Worm (Caenorhabditis elegans): Measurements from ENCODE around the gene efn-3.

The efn-3 gene

ce11 chrX:13500568-13500967, 23.3 kb upstream of the efn-3 start, which contains the start of gene sad-1:
Gene sad-1, minus strand, starts transcription at chrX:13500668.
- TF ChIP-seq ceh-24 (tag; optimal IDR thresholded peaks at IDR 0.05), result no peak
- TF ChIP-seq tbx-2 (tag; optimal IDR thresholded peaks at IDR 0.05), result no peak
- no peak for TF ChIP-seq tbx-7 (tag; optimal IDR thresholded peaks at IDR 0.05)
- TF ChIP-seq pag-3 (tag; optimal IDR thresholded peaks at IDR 0.05; ENCODE audit: borderline replicate concordance), result no peak
- TF ChIP-seq ceh-22 (tag; optimal IDR thresholded peaks at IDR 0.05), result no peak
- no peak for TF ChIP-seq hlh-15 (tag; optimal IDR thresholded peaks at IDR 0.05)
- TF ChIP-seq ttx-3 (tag; optimal IDR thresholded peaks at IDR 0.05), result no peak
- TF ChIP-seq fax-1 (tag; optimal IDR thresholded peaks at IDR 0.05), result no peak
- no peak for TF ChIP-seq ceh-9 (tag; optimal IDR thresholded peaks at IDR 0.05)
- TF ChIP-seq ceh-30 (tag; optimal IDR thresholded peaks at IDR 0.05), result no peak
- no peak for TF ChIP-seq pha-4 (tag; optimal IDR thresholded peaks at IDR 0.05)
- TF ChIP-seq sox-4 (tag; optimal IDR thresholded peaks at IDR 0.05), result no peak
- TF ChIP-seq ets-4 (tag; optimal IDR thresholded peaks at IDR 0.05), result no peak
- TF ChIP-seq ceh-6 (GFP tag; optimal IDR thresholded peaks at IDR 0.05), result no peak
- no peak for TF ChIP-seq sdc-2 (tag; optimal IDR thresholded peaks at IDR 0.05)
- no peak for TF ChIP-seq ceh-45 (GFP tag; IDR thresholded peaks at IDR 0.05)
- no peak for TF ChIP-seq unc-86 (tag; optimal IDR thresholded peaks at IDR 0.05)

- no peak for TF ChIP-seq unc-42 (tag; optimal IDR thresholded peaks at IDR 0.05)
- no peak for TF ChIP-seq ceh-48 (tag; optimal IDR thresholded peaks at IDR 0.05)
- TF ChIP-seq pqm-1 (tag; optimal IDR thresholded peaks at IDR 0.05), result no peak
- TF ChIP-seq fkh-6 (tag; optimal IDR thresholded peaks at IDR 0.05), result no peak
- TF ChIP-seq ama-1 (optimal IDR thresholded peaks at IDR 0.05), result no peak
- no peak for TF ChIP-seq unc-55 (GFP tag; optimal IDR thresholded peaks at IDR 0.05)
- no peak for TF ChIP-seq eyg-1 (tag; optimal IDR thresholded peaks at IDR 0.05)
- no peak for TF ChIP-seq ceh-14 (tag; optimal IDR thresholded peaks at IDR 0.05)
- no peak for TF ChIP-seq ets-4 (tag; optimal IDR thresholded peaks at IDR 0.05)
- no peak for TF ChIP-seq pros-1 (tag; optimal IDR thresholded peaks at IDR 0.05)
These were observed 22.7 kb upstream of the efn-3 start for ce11 chrX:13499923-13500322.

ce11 chrX:13499098-13499497, 21.8 kb upstream of the efn-3 start:
- TF ChIP-seq tbx-2 (tag; optimal IDR thresholded peaks at IDR 0.05) (no peak), ceh-48 (tag; optimal IDR thresholded peaks at IDR 0.05) (no peak), unc-42 (tag; optimal IDR thresholded peaks at IDR 0.05) (peak; percentile 70)

- TF ChIP-seq elt-4 (tag; optimal IDR thresholded peaks at IDR 0.05), result no peak
- TF ChIP-seq ets-4 (tag; optimal IDR thresholded peaks at IDR 0.05), result no peak
- no peak for TF ChIP-seq ceh-6 (GFP tag; optimal IDR thresholded peaks at IDR 0.05)
- TF ChIP-seq sox-4 (tag; optimal IDR thresholded peaks at IDR 0.05), result no peak
- TF ChIP-seq zip-5 (tag; optimal IDR thresholded peaks at IDR 0.05), result no peak
- no peak for TF ChIP-seq ceh-19 (GFP tag; optimal IDR thresholded peaks at IDR 0.05)
- no peak for TF ChIP-seq ceh-14 (tag; optimal IDR thresholded peaks at IDR 0.05)
- no peak for TF ChIP-seq F13H6.1 (tag; optimal IDR thresholded peaks at IDR 0.05)
- TF ChIP-seq pag-3 (tag; optimal IDR thresholded peaks at IDR 0.05; ENCODE audit: borderline replicate concordance), result no peak
- no peak for TF ChIP-seq hlh-30 (tag; optimal IDR thresholded peaks at IDR 0.05; ENCODE audit: insufficient read depth)
- TF ChIP-seq nfya-1 (tag; optimal IDR thresholded peaks at IDR 0.05), result no peak
- TF ChIP-seq syd-9 (tag; optimal IDR thresholded peaks at IDR 0.05), result no peak
- no peak for TF ChIP-seq ztf-16 (tag; optimal IDR thresholded peaks at IDR 0.05)
- no peak for TF ChIP-seq odd-2 (tag; optimal IDR thresholded peaks at IDR 0.05)
- TF ChIP-seq Y22D7AL.16 (tag; optimal IDR thresholded peaks at IDR 0.05), result no peak
- no peak for TF ChIP-seq rnt-1 (tag; optimal IDR thresholded peaks at IDR 0.05)
- TF ChIP-seq T23F11.4 (GFP tag; optimal IDR thresholded peaks at IDR 0.05), result no peak
- no peak for TF ChIP-seq nhr-11 (tag; optimal IDR thresholded peaks at IDR 0.05)
- TF ChIP-seq C38D4.7 (GFP tag; optimal IDR thresholded peaks at IDR 0.05), result no peak
- no peak for TF ChIP-seq npax-4 (tag; optimal IDR thresholded peaks at IDR 0.05)
These were observed 16.5 kb upstream of the efn-3 start for ce11 chrX:13493762-13494161.
